Worm (Caenorhabditis elegans): ENCODE data around the gene F22F4.5.

- no peak for TF ChIP-seq flt-1 (GFP tag; IDR thresholded peaks at IDR 0.05)
- TF ChIP-seq klf-2 (GFP tag; conservative IDR thresholded peaks at IDR 0.05): no peak
- no peak for TF ChIP-seq ztf-29 (GFP tag; IDR thresholded peaks at IDR 0.05)
- TF ChIP-seq cog-1 (tag; optimal IDR thresholded peaks at IDR 0.05): no peak
- no peak for TF ChIP-seq T22C8.4 (GFP tag; IDR thresholded peaks at IDR 0.05)
- no peak for TF ChIP-seq ref-1 (GFP tag; conservative IDR thresholded peaks at IDR 0.05)
These were observed 36.4 kb upstream of the F22F4.5 start for ce11 chrX:6029075-6029474.
